Fruit fly (Drosophila melanogaster) whole organism, embryonic: ENCODE measurements around the gene CCAP.
A peak's percentile ranks its signal among the peaks of the same experiment; 100 is the strongest.

Source experiments
- Ada2b ChIP-seq: fragments of 200-800 bp; sonication (Bioruptor generic); IDR thresholded peaks from 2 replicates; pipeline ENCODE4 v1.3.6; 2022; ENCODE audit warnings: missing biosample characterization, missing genetic modification characterization
- Antp ChIP-seq: fragments of 200-800 bp; sonication (Bioruptor generic); optimal IDR thresholded peaks from 3 replicates; lab custom pipeline; 2016; ENCODE audit warnings: missing biosample characterization, missing genetic modification characterization
- Atf6 ChIP-seq: fragments of 200-800 bp; sonication (Bioruptor generic); IDR thresholded peaks from 2 replicates; pipeline ENCODE4 v1.3.6; 2022; ENCODE audit warnings: missing biosample characterization, missing genetic modification characterization
- Awh ChIP-seq: fragments of 200-800 bp; sonication (Bioruptor generic); IDR thresholded peaks from 2 replicates; pipeline ENCODE4, ENCODE4 v1.3.6; 2022; ENCODE audit warnings: missing biosample characterization, missing genetic modification characterization
- BEAF-32 ChIP-seq: fragments of 200-800 bp; sonication (Bioruptor generic); optimal IDR thresholded peaks from 3 replicates; lab custom pipeline; 2017; ENCODE audit warnings: missing biosample characterization, missing genetic modification characterization, mild to moderate bottlenecking, moderate library complexity, missing genetic modification reagents
- Bteb2 ChIP-seq: fragments of 200-800 bp; sonication (Bioruptor generic); optimal IDR thresholded peaks from 2 replicates; lab custom pipeline; 2016; ENCODE audit warnings: missing biosample characterization, missing genetic modification characterization
- CG10321 ChIP-seq: fragments of 200-800 bp; sonication (Bioruptor generic); IDR thresholded peaks from 2 replicates; pipeline ENCODE4 v1.3.6; 2022; ENCODE audit warnings: missing biosample characterization, missing genetic modification characterization
- CG11085 ChIP-seq: fragments of 200-800 bp; sonication (Bioruptor generic); IDR thresholded peaks from 2 replicates; pipeline ENCODE4 v1.3.6; 2022; ENCODE audit warnings: missing biosample characterization, missing genetic modification characterization
- CG11398 ChIP-seq: fragments of 200-800 bp; sonication (Bioruptor generic); optimal IDR thresholded peaks from 2 replicates; lab custom pipeline; 2016; ENCODE audit warnings: missing biosample characterization, missing genetic modification characterization
- CG12659 ChIP-seq: fragments of 200-800 bp; sonication (Bioruptor generic); optimal IDR thresholded peaks from 3 replicates; lab custom pipeline; 2017; ENCODE audit warnings: mild to moderate bottlenecking, missing biosample characterization, missing genetic modification reagents, missing genetic modification characterization
- CG13424 ChIP-seq: fragments of 200-800 bp; sonication (Bioruptor generic); optimal IDR thresholded peaks from 2 replicates; lab custom pipeline; 2019; ENCODE audit warnings: missing biosample characterization, mild to moderate bottlenecking, missing genetic modification characterization, moderate library complexity
- CG13894 ChIP-seq: fragments of 200-800 bp; sonication (Bioruptor generic); optimal IDR thresholded peaks from 3 replicates; lab custom pipeline; 2018; ENCODE audit warnings: missing biosample characterization, mild to moderate bottlenecking, missing genetic modification characterization, moderate library complexity
- CG15269 ChIP-seq: fragments of 200-800 bp; sonication (Bioruptor generic); optimal IDR thresholded peaks from 2 replicates; lab custom pipeline; 2018; ENCODE audit warnings: missing biosample characterization, mild to moderate bottlenecking, missing genetic modification characterization, moderate library complexity
- CG16813 ChIP-seq: fragments of 200-800 bp; sonication (Bioruptor generic); IDR thresholded peaks from 3 replicates; pipeline ENCODE4 v1.3.6; 2022; ENCODE audit warnings: missing biosample characterization, missing genetic modification characterization; ENCODE audit not compliant: partially characterized antibody
- CG17359 ChIP-seq: fragments of 200-800 bp; sonication (Bioruptor generic); optimal IDR thresholded peaks from 3 replicates; lab custom pipeline; 2018; ENCODE audit warnings: missing biosample characterization, mild to moderate bottlenecking, missing genetic modification characterization, moderate library complexity
- CG18764 ChIP-seq: fragments of 200-800 bp; sonication (Bioruptor generic); optimal IDR thresholded peaks from 3 replicates; lab custom pipeline; 2016; ENCODE audit warnings: missing biosample characterization, missing genetic modification characterization
- CG2678 ChIP-seq: fragments of 200-800 bp; sonication (Bioruptor generic); optimal IDR thresholded peaks from 3 replicates; lab custom pipeline; 2019; ENCODE audit warnings: missing biosample characterization, mild to moderate bottlenecking, missing genetic modification characterization, moderate library complexity
- CG2889 ChIP-seq: fragments of 200-800 bp; sonication (Bioruptor generic); IDR thresholded peaks from 3 replicates; pipeline ENCODE4 v1.3.6; 2022; ENCODE audit warnings: missing biosample characterization, missing genetic modification characterization
- CG31224 ChIP-seq: fragments of 200-800 bp; sonication (Bioruptor generic); IDR thresholded peaks from 2 replicates; pipeline ENCODE4 v1.3.6; 2022; ENCODE audit warnings: missing biosample characterization, missing genetic modification characterization
- CG4424 ChIP-seq: fragments of 200-800 bp; sonication (Bioruptor generic); optimal IDR thresholded peaks from 3 replicates; lab custom pipeline; 2016; ENCODE audit warnings: missing biosample characterization, missing genetic modification characterization
- CG4730 ChIP-seq: fragments of 200-800 bp; sonication (Bioruptor generic); IDR thresholded peaks from 2 replicates; pipeline ENCODE4 v1.3.6; 2022; ENCODE audit warnings: missing biosample characterization, missing genetic modification characterization
- CG6654 ChIP-seq: fragments of 200-800 bp; sonication (Bioruptor generic); optimal IDR thresholded peaks from 2 replicates; lab custom pipeline; 2017; ENCODE audit warnings: missing biosample characterization, mild to moderate bottlenecking, missing genetic modification characterization
- CG6765 ChIP-seq: fragments of 200-800 bp; sonication (Bioruptor generic); optimal IDR thresholded peaks from 3 replicates; lab custom pipeline; 2017; ENCODE audit warnings: missing biosample characterization, mild to moderate bottlenecking, missing genetic modification characterization
- CG8290 ChIP-seq, 3 experiments: fragments of 200-800 bp; sonication (Bioruptor generic); optimal IDR thresholded peaks; 2 replicates each; lab custom pipeline; 2016 to 2019; ENCODE audit warnings: missing biosample characterization in 3 of 3, missing genetic modification characterization in 3 of 3, mild to moderate bottlenecking in 2 of 3, moderate library complexity in 1 of 3
- Chrac-16 ChIP-seq: fragments of 200-800 bp; sonication (Bioruptor generic); optimal IDR thresholded peaks from 3 replicates; lab custom pipeline; 2016; ENCODE audit warnings: missing biosample characterization, missing genetic modification characterization
- HLH54F ChIP-seq: fragments of 200-800 bp; sonication (Bioruptor generic); optimal IDR thresholded peaks from 3 replicates; lab custom pipeline; 2016; ENCODE audit warnings: missing biosample characterization, missing genetic modification characterization
- Hsf ChIP-seq: fragments of 200-800 bp; sonication (Bioruptor generic); optimal IDR thresholded peaks from 3 replicates; lab custom pipeline; 2016; ENCODE audit warnings: missing biosample characterization, missing genetic modification characterization
- Med ChIP-seq: fragments of 200-800 bp; sonication (Bioruptor generic); peaks from one replicate; lab custom pipeline; 2016; ENCODE audit warnings: missing biosample characterization, missing genetic modification characterization, mild to moderate bottlenecking, inconsistent platforms, moderate library complexity
- Mrtf ChIP-seq: fragments of 200-800 bp; sonication (Bioruptor generic); IDR thresholded peaks from 3 replicates; pipeline ENCODE4 v1.3.6; 2022; ENCODE audit warnings: missing biosample characterization, missing genetic modification characterization
- Nf-YA ChIP-seq: fragments of 200-800 bp; sonication (Bioruptor generic); IDR thresholded peaks from 2 replicates; pipeline ENCODE4 v1.3.6; 2022; ENCODE audit warnings: missing biosample characterization, missing genetic modification characterization
- NfI ChIP-seq: fragments of 200-800 bp; sonication (Bioruptor generic); optimal IDR thresholded peaks from 3 replicates; lab custom pipeline; 2018; ENCODE audit warnings: missing biosample characterization, mild to moderate bottlenecking, missing genetic modification characterization, moderate library complexity
- Six4 ChIP-seq: fragments of 200-800 bp; sonication (Bioruptor generic); optimal IDR thresholded peaks from 2 replicates; lab custom pipeline; 2016; ENCODE audit warnings: missing biosample characterization, missing genetic modification characterization
- TFAM ChIP-seq: fragments of 200-800 bp; sonication (Bioruptor generic); optimal IDR thresholded peaks from 2 replicates; lab custom pipeline; 2017; ENCODE audit warnings: missing biosample characterization, missing genetic modification characterization, inconsistent platforms
- Taf1 ChIP-seq: fragments of 200-800 bp; sonication (Bioruptor generic); IDR thresholded peaks from 2 replicates; pipeline ENCODE4 v1.3.6; 2022; ENCODE audit warnings: missing biosample characterization, missing genetic modification characterization
- Tbp ChIP-seq: fragments of >200 bp; optimal IDR thresholded peaks from 2 replicates; lab custom pipeline; 2018; ENCODE audit warnings: missing biosample characterization, missing genetic modification characterization
- YL-1 ChIP-seq: fragments of 200-800 bp; sonication (Bioruptor generic); optimal IDR thresholded peaks from 3 replicates; lab custom pipeline; 2017; ENCODE audit warnings: missing biosample characterization, mild to moderate bottlenecking, missing genetic modification characterization
- dmrt11E ChIP-seq: fragments of 200-800 bp; sonication (Bioruptor generic); optimal IDR thresholded peaks from 3 replicates; lab custom pipeline; 2018; ENCODE audit warnings: missing biosample characterization, mild to moderate bottlenecking, missing genetic modification characterization, moderate library complexity
- dysf ChIP-seq: fragments of 200-800 bp; sonication (Bioruptor generic); IDR thresholded peaks from 3 replicates; pipeline ENCODE4 v1.3.6; 2022; ENCODE audit warnings: missing biosample characterization, missing genetic modification characterization
- jing ChIP-seq: fragments of 200-800 bp; sonication (Bioruptor generic); optimal IDR thresholded peaks from 2 replicates; lab custom pipeline; 2018; ENCODE audit warnings: missing biosample characterization, mild to moderate bottlenecking, missing genetic modification characterization
- ken ChIP-seq: fragments of 200-800 bp; sonication (Bioruptor generic); IDR thresholded peaks from 3 replicates; pipeline ENCODE4 v1.3.6; 2022; ENCODE audit warnings: missing biosample characterization, missing genetic modification characterization
- kni ChIP-seq: fragments of 200-800 bp; sonication (Bioruptor generic); optimal IDR thresholded peaks from 3 replicates; lab custom pipeline; 2017; ENCODE audit warnings: mild to moderate bottlenecking, missing biosample characterization, missing genetic modification reagents, missing genetic modification characterization
- lmd ChIP-seq: fragments of 200-800 bp; sonication (Bioruptor generic); IDR thresholded peaks from 2 replicates; pipeline ENCODE4 v1.3.6; 2022; ENCODE audit warnings: missing biosample characterization, missing genetic modification characterization
- mld ChIP-seq: fragments of 200-800 bp; sonication (Bioruptor generic); IDR thresholded peaks from 3 replicates; pipeline ENCODE4 v1.3.6; 2022; ENCODE audit warnings: missing biosample characterization, missing genetic modification characterization; ENCODE audit not compliant: partially characterized antibody
- nerfin-1 ChIP-seq: fragments of 200-800 bp; sonication (Bioruptor generic); optimal IDR thresholded peaks from 3 replicates; lab custom pipeline; 2019; ENCODE audit warnings: missing biosample characterization, mild to moderate bottlenecking, missing genetic modification characterization, moderate library complexity
- pum ChIP-seq: fragments of 200-800 bp; sonication (Bioruptor generic); optimal IDR thresholded peaks from 2 replicates; lab custom pipeline; 2016; ENCODE audit warnings: missing biosample characterization, missing genetic modification characterization
- repo ChIP-seq: fragments of 200-800 bp; sonication (Bioruptor generic); optimal IDR thresholded peaks from 2 replicates; lab custom pipeline; 2016; ENCODE audit warnings: missing biosample characterization, missing genetic modification characterization
- sc ChIP-seq, 3 experiments: fragments of >200 bp in 2 of 3; fragments of 200-800 bp in 1 of 3; sonication (Bioruptor generic) in 1 of 3; optimal IDR thresholded peaks; 2 replicates in 2 of 3; 3 replicates in 1 of 3; lab custom pipeline; 2017; ENCODE audit warnings: mild to moderate bottlenecking in 1 of 3, missing biosample characterization in 1 of 3, missing genetic modification characterization in 1 of 3, missing genetic modification reagents in 1 of 3
- tgo ChIP-seq: fragments of 200-800 bp; sonication (Bioruptor generic); IDR thresholded peaks from 3 replicates; pipeline ENCODE4 v1.3.6; 2022; ENCODE audit warnings: missing biosample characterization, missing genetic modification characterization
- tx ChIP-seq: fragments of 200-800 bp; sonication (Bioruptor generic); optimal IDR thresholded peaks from 2 replicates; lab custom pipeline; 2016; ENCODE audit warnings: missing biosample characterization, missing genetic modification characterization

The CCAP gene

dm6 chr3R:22686336-22686874, 15.5 kb downstream of the CCAP start, which contains the start of the genes Gclm and CG17625 (continued):
- peak; percentile 43 for TF ChIP-seq Ada2b
- TF ChIP-seq BEAF-32 (GFP tag; lab: Kevin White, UChicago) = peak; percentile 81
- no peak for TF ChIP-seq TFAM (GFP tag; lab: Kevin White, UChicago)
- peak; percentile 66 for TF ChIP-seq CG6765 (GFP tag; lab: Kevin White, UChicago)
- peak; percentile 68; the same call in 1 of the 3 replicates for TF ChIP-seq mld
- TF ChIP-seq Antp (GFP tag; lab: Kevin White, UChicago) = peak; percentile 47
- peak; percentile 50 for TF ChIP-seq Hsf (GFP tag; lab: Kevin White, UChicago)
- no peak for TF ChIP-seq CG2889 (GFP tag; lab: Robert Waterston, UW)
- TF ChIP-seq Chrac-16 = peak; percentile 34
- peak; percentile 38 for TF ChIP-seq dmrt11E
- TF ChIP-seq YL-1 (GFP tag; lab: Kevin White, UChicago) = peak; percentile 64
- TF ChIP-seq CG13424 (tag; lab: Kevin White, UChicago) = peak; percentile 58
- TF ChIP-seq CG4424 (GFP tag; lab: Kevin White, UChicago) = peak; percentile 41
- TF ChIP-seq CG11085 (GFP tag; lab: Robert Waterston, UW) = no peak
- TF ChIP-seq Awh (GFP tag; lab: Robert Waterston, UW) = peak; percentile 41; the same call in 1 of the 2 replicates
- no peak for TF ChIP-seq Nf-YA (GFP tag; lab: Robert Waterston, UW)
- TF ChIP-seq Taf1 (GFP tag; lab: Robert Waterston, UW) = no peak
- peak; percentile 54 for TF ChIP-seq NfI
- TF ChIP-seq kni (GFP tag; lab: Kevin White, UChicago) = no peak
- no peak for TF ChIP-seq Tbp (GFP tag; lab: Kevin White, UChicago)
- TF ChIP-seq Atf6 (GFP tag; lab: Robert Waterston, UW) = no peak
- TF ChIP-seq CG12659 (GFP tag; lab: Kevin White, UChicago) = peak; percentile 75
- no peak for TF ChIP-seq CG4730 (GFP tag; lab: Robert Waterston, UW)
- 0 out of 2 replicates have a peak, but pooled peaks have one; percentile 44 for TF ChIP-seq CG10321 (GFP tag; lab: Robert Waterston, UW)
- TF ChIP-seq CG11398 (GFP tag; lab: Kevin White, UChicago) = no peak
- peak; percentile 37 for TF ChIP-seq nerfin-1 (tag; lab: Kevin White, UChicago)
- peak; percentile 54; the same call in 1 of the 2 replicates for TF ChIP-seq lmd (GFP tag; lab: Robert Waterston, UW)
- TF ChIP-seq sc (optimal IDR thresholded peaks at IDR 0.05; lab: Kevin White, UChicago) = no peak
- no peak for TF ChIP-seq sc (GFP tag; optimal IDR thresholded peaks at IDR 0.05; lab: Kevin White, UChicago)
- peak; percentile 35 for TF ChIP-seq CG18764
- TF ChIP-seq dysf = peak; percentile 56; the same call in 2 of the 3 replicates
- peak; percentile 65 for TF ChIP-seq CG13894 (tag; lab: Kevin White, UChicago)
- peak; percentile 33 for TF ChIP-seq CG8290 (GFP tag; optimal IDR thresholded peaks at IDR 0.05; lab: Kevin White, UChicago)
- TF ChIP-seq CG8290 (tag; optimal IDR thresholded peaks at IDR 0.05; lab: Kevin White, UChicago) = no peak
- no peak for TF ChIP-seq tx (GFP tag; lab: Kevin White, UChicago)
- TF ChIP-seq repo (GFP tag; lab: Kevin White, UChicago) = no peak
- TF ChIP-seq pum = no peak
- TF ChIP-seq Med (GFP tag; lab: Kevin White, UChicago) = peak; percentile 92
- TF ChIP-seq CG2678 (tag; lab: Kevin White, UChicago) = peak; percentile 53
- TF ChIP-seq CG6654 (GFP tag; lab: Kevin White, UChicago) = no peak
- TF ChIP-seq CG17359 = peak; percentile 54
- TF ChIP-seq ken (GFP tag; lab: Robert Waterston, UW) = peak; percentile 14; the same call in 1 of the 3 replicates
- TF ChIP-seq Bteb2 = no peak
- peak; percentile 50 for TF ChIP-seq tgo (GFP tag; lab: Robert Waterston, UW)
- 0 out of 2 replicates have a peak, but pooled peaks have one; percentile 16 for TF ChIP-seq CG31224 (GFP tag; lab: Robert Waterston, UW)
- TF ChIP-seq Mrtf = peak; percentile 33; the same call in 1 of the 3 replicates
- peak; percentile 49 for TF ChIP-seq HLH54F (GFP tag; lab: Kevin White, UChicago)
- TF ChIP-seq Six4 = no peak
- TF ChIP-seq CG15269 (tag; lab: Kevin White, UChicago) = peak; percentile 60
- TF ChIP-seq jing = no peak
- TF ChIP-seq CG16813 (GFP tag; lab: Robert Waterston, UW) = peak; percentile 75
